Worm (Caenorhabditis elegans): ENCODE data around the gene F15H10.7.

- TF ChIP-seq dmd-4 (tag; optimal IDR thresholded peaks at IDR 0.05; ENCODE audit: borderline replicate concordance) (no peak), ceh-24 (tag; optimal IDR thresholded peaks at IDR 0.05) (no peak), pha-4 (tag; optimal IDR thresholded peaks at IDR 0.05) (no peak), elt-2 (tag; optimal IDR thresholded peaks at IDR 0.05) (no peak), sox-4 (tag; optimal IDR thresholded peaks at IDR 0.05) (no peak), fkh-6 (tag; optimal IDR thresholded peaks at IDR 0.05) (no peak)
Measured at ce11 chrV:10395173-10395766, 10.9 kb downstream of the F15H10.7 start, which contains the start of the genes col-151 and ugt-1.
